Worm (Caenorhabditis elegans): ENCODE measurements around the gene C34D4.3.

The C34D4.3 gene

ce11 chrIV:7131780-7132179 is 21.7 kb upstream of the C34D4.3 start, which contains the start of gene grsp-3:
grsp-3 (minus strand) TSS chrIV:7131928.
- peak; percentile 89 for TF ChIP-seq nhr-85 (tag)
- peak; percentile 1 to 33 for TF ChIP-seq lsy-2 (tag; optimal IDR thresholded peaks at IDR 0.05)
- no peak for TF ChIP-seq lir-3 (tag; optimal IDR thresholded peaks at IDR 0.05; ENCODE audit: poor library complexity)
- TF ChIP-seq ztf-4 (tag; optimal IDR thresholded peaks at IDR 0.05), result no peak
- peak; percentile 59 for TF ChIP-seq nhr-71 (tag; optimal IDR thresholded peaks at IDR 0.05)
- no peak for TF ChIP-seq isw-1 (GFP tag; IDR thresholded peaks at IDR 0.05)
- TF ChIP-seq fos-1 (tag; optimal IDR thresholded peaks at IDR 0.05), result no peak
- TF ChIP-seq rnt-1 (tag; optimal IDR thresholded peaks at IDR 0.05), result peak; percentile 7
- TF ChIP-seq dpl-1 (GFP tag; optimal IDR thresholded peaks at IDR 0.05), result peak in 1 of 3 experiments; percentile 26
- no peak for TF ChIP-seq tlp-1 (tag; optimal IDR thresholded peaks at IDR 0.05)
- peak in 2 of 6 experiments; percentile 59 to 95 for TF ChIP-seq elt-3 (tag; optimal IDR thresholded peaks at IDR 0.05)
- TF ChIP-seq elt-2 (tag; optimal IDR thresholded peaks at IDR 0.05), result no peak
- TF ChIP-seq skn-1 (tag; optimal IDR thresholded peaks at IDR 0.05), result no peak
- peak; percentile 80 for TF ChIP-seq blmp-1 (tag; optimal IDR thresholded peaks at IDR 0.05)
- TF ChIP-seq lin-35 (GFP tag; optimal IDR thresholded peaks at IDR 0.05), result peak in 1 of 2 experiments; percentile 43
- TF ChIP-seq lin-39 (tag; optimal IDR thresholded peaks at IDR 0.05), result no peak
- peak in 1 of 2 experiments; percentile 32 for TF ChIP-seq mdl-1 (tag; optimal IDR thresholded peaks at IDR 0.05)
- peak; percentile 39 for TF ChIP-seq unc-130 (tag; optimal IDR thresholded peaks at IDR 0.05)
- TF ChIP-seq tbx-2 (tag; optimal IDR thresholded peaks at IDR 0.05), result peak; percentile 18
- TF ChIP-seq nhr-19 (GFP tag; conservative IDR thresholded peaks at IDR 0.05), result no peak; the same call in 1 of the 2 replicates
- TF ChIP-seq efl-1 (optimal IDR thresholded peaks at IDR 0.05), result no peak
- no peak for TF ChIP-seq efl-1 (GFP tag; optimal IDR thresholded peaks at IDR 0.05 in 1 of 2)
- TF ChIP-seq snu-23 (GFP tag; optimal IDR thresholded peaks at IDR 0.05), result peak; percentile 57
- no peak for TF ChIP-seq C34B4.2 (tag; optimal IDR thresholded peaks at IDR 0.05)
- TF ChIP-seq ceh-88 (GFP tag; IDR thresholded peaks at IDR 0.05), result no peak
- no peak for TF ChIP-seq F16B12.6 (tag; optimal IDR thresholded peaks at IDR 0.05)
- peak; percentile 39 for TF ChIP-seq mep-1 (tag; optimal IDR thresholded peaks at IDR 0.05)
- peak; percentile 60 for TF ChIP-seq lin-14 (GFP tag; optimal IDR thresholded peaks at IDR 0.05)
- no peak for TF ChIP-seq hpl-2 (GFP tag; optimal IDR thresholded peaks at IDR 0.05)
- TF ChIP-seq alr-1 (tag; optimal IDR thresholded peaks at IDR 0.05; ENCODE audit: borderline replicate concordance), result no peak
- no peak for TF ChIP-seq aly-2 (tag; optimal IDR thresholded peaks at IDR 0.05)
- no peak for TF ChIP-seq snpc-4 (tag; optimal IDR thresholded peaks at IDR 0.05)
- TF ChIP-seq nhr-20 (tag; optimal IDR thresholded peaks at IDR 0.05), result peak; percentile 60
- no peak for TF ChIP-seq nhr-47 (tag; optimal IDR thresholded peaks at IDR 0.05)
- no peak for TF ChIP-seq fkh-4 (tag; optimal IDR thresholded peaks at IDR 0.05; ENCODE audit: borderline replicate concordance)
- no peak for TF ChIP-seq swsn-7 (tag; optimal IDR thresholded peaks at IDR 0.05)
- TF ChIP-seq Y116A8C.19 (tag; optimal IDR thresholded peaks at IDR 0.05; ENCODE audit: borderline replicate concordance), result no peak

ce11 chrIV:7133140-7133539 is 20.3 kb upstream of the C34D4.3 start, which contains the start of gene cyn-12:
cyn-12 (minus strand) TSS chrIV:7133217.
- TF ChIP-seq F16B12.6 (tag; optimal IDR thresholded peaks at IDR 0.05) (peak; percentile 85), dpl-1 (GFP tag; optimal IDR thresholded peaks at IDR 0.05) (peak in 2 of 3 experiments; percentile 48 to 58), snu-23 (GFP tag; optimal IDR thresholded peaks at IDR 0.05) (peak; percentile 55), lsy-2 (tag; optimal IDR thresholded peaks at IDR 0.05) (peak; percentile 41 to 55), tbx-2 (tag; optimal IDR thresholded peaks at IDR 0.05) (peak; percentile 6), unc-62 (GFP tag; optimal IDR thresholded peaks at IDR 0.05) (no peak), nhr-47 (tag; optimal IDR thresholded peaks at IDR 0.05) (peak; percentile 52), lin-14 (GFP tag; optimal IDR thresholded peaks at IDR 0.05) (peak; percentile 11), nhr-85 (tag) (no peak), efl-1 (optimal IDR thresholded peaks at IDR 0.05) (peak; percentile 15 to 52), efl-1 (GFP tag; optimal IDR thresholded peaks at IDR 0.05 in 1 of 2) (peak; percentile 52 to 93), nhr-71 (tag; optimal IDR thresholded peaks at IDR 0.05) (peak; percentile 56), nhr-90 (tag; optimal IDR thresholded peaks at IDR 0.05; ENCODE audit: poor library complexity) (no peak), lin-35 (GFP tag; optimal IDR thresholded peaks at IDR 0.05) (peak; percentile 19 to 46), unc-98 (GFP tag; IDR thresholded peaks at IDR 0.05) (no peak), nhr-20 (tag; optimal IDR thresholded peaks at IDR 0.05) (peak; percentile 38), nhr-19 (GFP tag; conservative IDR thresholded peaks at IDR 0.05) (no peak), swsn-7 (tag; optimal IDR thresholded peaks at IDR 0.05) (peak; percentile 31), unc-130 (tag; optimal IDR thresholded peaks at IDR 0.05) (peak; percentile 52), lin-15B (tag; optimal IDR thresholded peaks at IDR 0.05) (peak; percentile 7)
